Worm (Caenorhabditis elegans) whole organism, L1 larva: Measurements from ENCODE around the gene F41G3.5.

Experiments used
- C04F5.9 ChIP-seq: sonication (generic microtip); optimal IDR thresholded peaks from 2 replicates; lab custom pipeline; 2016; ENCODE audit warnings: missing genetic modification characterization, missing compliant biosample characterization
- C34B4.2 ChIP-seq: sonication (generic microtip); optimal IDR thresholded peaks from 2 replicates; lab custom pipeline; 2017; ENCODE audit warnings: mild to moderate bottlenecking, missing genetic modification characterization, missing compliant biosample characterization
- F16B12.6 ChIP-seq: fragments of 150-350 bp; optimal IDR thresholded peaks from 2 replicates; lab custom pipeline; 2014; ENCODE audit warnings: missing biosample characterization, missing genetic modification characterization
- aha-1 ChIP-seq: fragments of 150-350 bp; optimal IDR thresholded peaks from 2 replicates; lab custom pipeline; 2014; ENCODE audit warnings: missing biosample characterization, missing genetic modification characterization
- ama-1 ChIP-seq: fragments of 150-350 bp; optimal IDR thresholded peaks from 2 replicates; lab custom pipeline; 2014
- blmp-1 ChIP-seq: fragments of 150-350 bp; optimal IDR thresholded peaks from 2 replicates; lab custom pipeline; 2014; ENCODE audit warnings: missing biosample characterization, missing genetic modification characterization
- ceh-82 ChIP-seq, 3 experiments: fragments of 150-350 bp in 1 of 3; sonication (generic microtip) in 2 of 3; optimal IDR thresholded peaks; 2 replicates each; lab custom pipeline; 2014 to 2017; ENCODE audit warnings: missing biosample characterization in 3 of 3, missing genetic modification characterization in 3 of 3
- ceh-88 ChIP-seq: fragments of 200-800 bp; sonication (Bioruptor generic); IDR thresholded peaks from 2 replicates; pipeline ENCODE4 v1.3.6; 2022; ENCODE audit warnings: missing genetic modification characterization, missing compliant biosample characterization
- dpl-1 ChIP-seq, 3 experiments: fragments of 150-350 bp in 2 of 3; sonication (generic microtip) in 1 of 3; optimal IDR thresholded peaks; 2 replicates each; lab custom pipeline; 2014 to 2017; ENCODE audit warnings: missing biosample characterization in 3 of 3, missing genetic modification characterization in 3 of 3, missing genetic modification reagents in 3 of 3
- dsc-1 ChIP-seq: sonication (generic microtip); optimal IDR thresholded peaks from 2 replicates; lab custom pipeline; 2016; ENCODE audit warnings: mild to moderate bottlenecking, missing genetic modification characterization, missing compliant biosample characterization
- efl-1 ChIP-seq, 4 experiments: fragments of 150-350 bp; optimal IDR thresholded peaks in 3 of 4; peaks in 1 of 4; 1 replicate in 1 of 4; 2 replicates in 3 of 4; lab custom pipeline; 2014; ENCODE audit warnings: missing biosample characterization in 2 of 4, missing genetic modification characterization in 2 of 4, missing genetic modification reagents in 2 of 4
- efl-3 ChIP-seq: fragments of 200-800 bp; sonication (Bioruptor generic); optimal IDR thresholded peaks from 2 replicates; lab custom pipeline; 2018; ENCODE audit warnings: mild to moderate bottlenecking, missing genetic modification characterization, missing compliant biosample characterization
- elt-2 ChIP-seq: sonication (generic microtip); optimal IDR thresholded peaks from 2 replicates; lab custom pipeline; 2016; ENCODE audit warnings: missing genetic modification characterization, mild to moderate bottlenecking, inconsistent platforms, missing compliant biosample characterization, missing genetic modification reagents
- elt-3 ChIP-seq, 6 experiments: fragments of 150-350 bp in 1 of 6; sonication (generic microtip); optimal IDR thresholded peaks; 2 replicates each; lab custom pipeline; 2017 to 2018; ENCODE audit warnings: missing biosample characterization in 6 of 6, missing genetic modification characterization in 6 of 6, inconsistent platforms in 1 of 6
- fkh-8 ChIP-seq: sonication (generic microtip); optimal IDR thresholded peaks from 2 replicates; lab custom pipeline; 2016; ENCODE audit warnings: mild to moderate bottlenecking, missing genetic modification characterization, missing compliant biosample characterization
- grh-1 ChIP-seq: fragments of 200-800 bp; sonication (Bioruptor generic); IDR thresholded peaks from 2 replicates; pipeline ENCODE4 v1.3.6; 2022; ENCODE audit warnings: missing genetic modification reagents, missing genetic modification characterization, missing compliant biosample characterization
- irx-1 ChIP-seq: sonication (generic microtip); optimal IDR thresholded peaks from 2 replicates; lab custom pipeline; 2016; ENCODE audit warnings: missing genetic modification characterization, missing compliant biosample characterization
- lin-13 ChIP-seq: fragments of 150-350 bp; optimal IDR thresholded peaks from 2 replicates; lab custom pipeline; 2014; ENCODE audit warnings: missing biosample characterization, missing genetic modification reagents, missing genetic modification characterization
- lin-14 ChIP-seq: fragments of 200-800 bp; sonication (Bioruptor generic); optimal IDR thresholded peaks from 2 replicates; lab custom pipeline; 2018; ENCODE audit warnings: mild to moderate bottlenecking, missing genetic modification characterization, moderate library complexity, missing compliant biosample characterization
- lin-35 ChIP-seq, 2 experiments: fragments of 150-350 bp; optimal IDR thresholded peaks; 2 replicates each; lab custom pipeline; 2014; ENCODE audit warnings: missing biosample characterization in 2 of 2, missing genetic modification characterization in 2 of 2, missing genetic modification reagents in 2 of 2
- lir-3 ChIP-seq: sonication (generic microtip); optimal IDR thresholded peaks from 2 replicates; lab custom pipeline; 2016; ENCODE audit warnings: mild to moderate bottlenecking, missing genetic modification characterization, moderate library complexity, missing compliant biosample characterization; ENCODE audit not compliant: poor library complexity
- lsy-2 ChIP-seq, 2 experiments: fragments of 150-350 bp; optimal IDR thresholded peaks; 2 replicates each; lab custom pipeline; 2014; ENCODE audit warnings: missing biosample characterization in 2 of 2, missing genetic modification characterization in 2 of 2
- mef-2 ChIP-seq: fragments of 150-350 bp; optimal IDR thresholded peaks from 2 replicates; lab custom pipeline; 2014; ENCODE audit warnings: missing biosample characterization, missing genetic modification characterization
- mep-1 ChIP-seq: fragments of 150-350 bp; optimal IDR thresholded peaks from 2 replicates; lab custom pipeline; 2014; ENCODE audit warnings: missing biosample characterization, missing genetic modification characterization
- nhr-11 ChIP-seq: fragments of 150-350 bp; optimal IDR thresholded peaks from 2 replicates; lab custom pipeline; 2014; ENCODE audit warnings: missing biosample characterization, missing genetic modification characterization
- nhr-19 ChIP-seq: fragments of 200-800 bp; sonication (Bioruptor generic); conservative IDR thresholded peaks from 2 replicates; pipeline ENCODE4 v1.3.6; 2022; ENCODE audit warnings: missing genetic modification characterization, missing compliant biosample characterization
- nhr-20 ChIP-seq: sonication (generic microtip); optimal IDR thresholded peaks from 2 replicates; lab custom pipeline; 2016; ENCODE audit warnings: mild to moderate bottlenecking, missing genetic modification characterization, missing compliant biosample characterization
- nhr-47 ChIP-seq: sonication (generic microtip); optimal IDR thresholded peaks from 2 replicates; lab custom pipeline; 2016; ENCODE audit warnings: mild to moderate bottlenecking, missing genetic modification characterization, moderate library complexity, missing compliant biosample characterization
- nhr-71 ChIP-seq: sonication (generic microtip); optimal IDR thresholded peaks from 2 replicates; lab custom pipeline; 2016; ENCODE audit warnings: mild to moderate bottlenecking, missing genetic modification characterization, moderate library complexity, missing compliant biosample characterization
- nhr-76 ChIP-seq: sonication (generic microtip); optimal IDR thresholded peaks from 2 replicates; lab custom pipeline; 2017; ENCODE audit warnings: missing biosample characterization, missing genetic modification characterization
- nhr-77 ChIP-seq: fragments of 150-350 bp; optimal IDR thresholded peaks from 2 replicates; lab custom pipeline; 2014; ENCODE audit warnings: missing biosample characterization, missing genetic modification characterization
- nhr-90 ChIP-seq: sonication (generic microtip); optimal IDR thresholded peaks from 2 replicates; lab custom pipeline; 2016; ENCODE audit warnings: mild to moderate bottlenecking, missing genetic modification characterization, missing compliant biosample characterization; ENCODE audit not compliant: poor library complexity
- pax-3 ChIP-seq: fragments of 200-800 bp; sonication (Bioruptor generic); optimal IDR thresholded peaks from 2 replicates; lab custom pipeline; 2018; ENCODE audit warnings: mild to moderate bottlenecking, missing genetic modification characterization, moderate library complexity, missing compliant biosample characterization
- rnt-1 ChIP-seq: sonication (generic microtip); optimal IDR thresholded peaks from 2 replicates; lab custom pipeline; 2016; ENCODE audit warnings: mild to moderate bottlenecking, missing genetic modification characterization, moderate library complexity, missing compliant biosample characterization
- skn-1 ChIP-seq: fragments of 150-350 bp; optimal IDR thresholded peaks from 2 replicates; lab custom pipeline; 2014; ENCODE audit warnings: missing biosample characterization, missing genetic modification characterization
- snu-23 ChIP-seq: sonication (generic microtip); optimal IDR thresholded peaks from 2 replicates; lab custom pipeline; 2016; ENCODE audit warnings: missing genetic modification characterization, missing compliant biosample characterization
- sox-4 ChIP-seq: sonication (generic microtip); optimal IDR thresholded peaks from 2 replicates; lab custom pipeline; 2016; ENCODE audit warnings: missing genetic modification characterization, missing compliant biosample characterization
- sptf-1 ChIP-seq: fragments of 150-350 bp; optimal IDR thresholded peaks from 2 replicates; lab custom pipeline; 2014; ENCODE audit warnings: missing biosample characterization, missing genetic modification characterization
- sup-37 ChIP-seq: fragments of 200-800 bp; sonication (Bioruptor generic); optimal IDR thresholded peaks from 2 replicates; lab custom pipeline; 2018; ENCODE audit warnings: mild to moderate bottlenecking, missing genetic modification characterization, missing compliant biosample characterization
- swsn-7 ChIP-seq: sonication (generic microtip); optimal IDR thresholded peaks from 2 replicates; lab custom pipeline; 2016; ENCODE audit warnings: missing genetic modification characterization, missing compliant biosample characterization
- tlp-1 ChIP-seq: fragments of 150-350 bp; optimal IDR thresholded peaks from 2 replicates; lab custom pipeline; 2014; ENCODE audit warnings: missing biosample characterization, missing genetic modification characterization
- unc-130 ChIP-seq: fragments of 150-350 bp; optimal IDR thresholded peaks from 2 replicates; lab custom pipeline; 2017; ENCODE audit warnings: missing biosample characterization, missing genetic modification characterization, inconsistent platforms
- unc-30 ChIP-seq: sonication (generic microtip); optimal IDR thresholded peaks from 2 replicates; lab custom pipeline; 2017; ENCODE audit warnings: missing biosample characterization, missing genetic modification characterization
- unc-86 ChIP-seq: sonication (generic microtip); optimal IDR thresholded peaks from 2 replicates; lab custom pipeline; 2016; ENCODE audit warnings: missing genetic modification characterization, missing compliant biosample characterization
- unc-98 ChIP-seq: fragments of 200-800 bp; sonication (Bioruptor generic); IDR thresholded peaks from 2 replicates; pipeline ENCODE4 v1.3.6; 2022; ENCODE audit warnings: missing genetic modification characterization, missing compliant biosample characterization
- vab-15 ChIP-seq: sonication (generic microtip); optimal IDR thresholded peaks from 2 replicates; lab custom pipeline; 2017; ENCODE audit warnings: missing genotype, mild to moderate bottlenecking, missing genetic modification characterization, missing compliant biosample characterization

F41G3.5 gene

ce11 chrII:6715853-6716252 lies 30.7 kb upstream of the F41G3.5 start:
- TF ChIP-seq blmp-1 (tag; lab: Kevin White, UChicago) (peak; percentile 86), elt-2 (tag; lab: Kevin White, UChicago) (no peak), nhr-76 (no peak), unc-130 (tag; lab: Kevin White, UChicago) (no peak), lin-13 (no peak), C34B4.2 (no peak)

- TF ChIP-seq aha-1 (tag; lab: Kevin White, UChicago): no peak
- TF ChIP-seq blmp-1 (tag; lab: Kevin White, UChicago): peak; percentile 80
Observed at ce11 chrII:6716638-6717037, 29.9 kb upstream of the F41G3.5 start, which contains the start of the genes T14B4.5 and T14B4.20. Gene T14B4.5, plus strand, starts transcription at chrII:6716863. Gene T14B4.20, plus strand, starts transcription at chrII:6716901.

- TF ChIP-seq unc-98 (GFP tag; lab: Robert Waterston, UW) (no peak), fkh-8 (no peak), C04F5.9 (tag; lab: Kevin White, UChicago) (no peak), tlp-1 (tag; lab: Kevin White, UChicago) (no peak), nhr-71 (no peak), rnt-1 (tag; lab: Kevin White, UChicago) (no peak), ama-1 (lab: Kevin White, UChicago) (no peak), pax-3 (tag; lab: Kevin White, UChicago) (no peak), efl-3 (GFP tag; lab: Kevin White, UChicago) (no peak), aha-1 (tag; lab: Kevin White, UChicago) (no peak), nhr-11 (tag; lab: Kevin White, UChicago) (no peak), mef-2 (tag; lab: Kevin White, UChicago) (no peak), sup-37 (GFP tag; lab: Kevin White, UChicago) (no peak), unc-30 (tag; lab: Kevin White, UChicago) (no peak), mep-1 (tag; lab: Kevin White, UChicago) (no peak), F16B12.6 (tag; lab: Kevin White, UChicago) (no peak), skn-1 (tag; lab: Kevin White, UChicago) (no peak), sox-4 (no peak), unc-86 (tag; lab: Kevin White, UChicago) (no peak)
Observed at ce11 chrII:6718221-6718620, 28.3 kb upstream of the F41G3.5 start, which contains the start of gene tsp-10. Gene tsp-10, plus strand, starts transcription at chrII:6718586.

ce11 chrII:6721581-6721980 lies 24.9 kb upstream of the F41G3.5 start:
- TF ChIP-seq lir-3 (tag; lab: Kevin White, UChicago) (peak; percentile 25), ceh-88 (GFP tag; lab: Robert Waterston, UW) (no peak), grh-1 (GFP tag; lab: Robert Waterston, UW) (0 out of 2 replicates have a peak, but pooled peaks have one; percentile 9), nhr-47 (tag; lab: Kevin White, UChicago) (peak; percentile 52), efl-1 (optimal IDR thresholded peaks at IDR 0.05; lab: Kevin White, UChicago) (peak in 1 of 2 experiments; percentile 31), efl-1 (GFP tag; optimal IDR thresholded peaks at IDR 0.05 in 1 of 2; lab: Kevin White, UChicago) (peak; percentile 17 to 89), dsc-1 (tag; lab: Kevin White, UChicago) (peak; percentile 55), dpl-1 (GFP tag; optimal IDR thresholded peaks at IDR 0.05; lab: Kevin White, UChicago) (peak in 2 of 3 experiments; percentile 1 to 14), sptf-1 (tag; lab: Kevin White, UChicago) (no peak), swsn-7 (tag; lab: Kevin White, UChicago) (peak; percentile 32), mep-1 (tag; lab: Kevin White, UChicago) (peak; percentile 1), skn-1 (tag; lab: Kevin White, UChicago) (peak; percentile 7), rnt-1 (tag; lab: Kevin White, UChicago) (peak; percentile 48), F16B12.6 (tag; lab: Kevin White, UChicago) (no peak), vab-15 (tag; lab: Kevin White, UChicago) (no peak), nhr-19 (GFP tag; lab: Robert Waterston, UW) (peak; percentile 64), lin-35 (GFP tag; optimal IDR thresholded peaks at IDR 0.05; lab: Kevin White, UChicago) (peak; percentile 13 to 53), nhr-20 (tag; lab: Kevin White, UChicago) (peak; percentile 85), lsy-2 (tag; optimal IDR thresholded peaks at IDR 0.05; lab: Kevin White, UChicago) (peak; percentile 18 to 50), nhr-76 (no peak), elt-3 (tag; optimal IDR thresholded peaks at IDR 0.05; lab: Kevin White, UChicago) (peak in 2 of 6 experiments; percentile 9 to 17), ceh-82 (tag; optimal IDR thresholded peaks at IDR 0.05; lab: Kevin White, UChicago) (peak in 1 of 3 experiments; percentile 12), irx-1 (tag; lab: Kevin White, UChicago) (peak; percentile 32), nhr-77 (tag; lab: Kevin White, UChicago) (peak; percentile 45), lin-14 (peak; percentile 46), snu-23 (peak; percentile 62), fkh-8 (no peak), sox-4 (no peak), nhr-90 (peak; percentile 3)
